Worm (Caenorhabditis elegans): Measurements from ENCODE around the gene crb-3.

ce11 chrX:9225273-9225672 is 21.7 kb downstream of the crb-3 start:
- TF ChIP-seq ets-7 (tag; optimal IDR thresholded peaks at IDR 0.05) = peak; percentile 14
- TF ChIP-seq F13C5.2 (tag; optimal IDR thresholded peaks at IDR 0.05) = peak; percentile 14
- TF ChIP-seq hmg-4 (GFP tag; optimal IDR thresholded peaks at IDR 0.05) = peak; percentile 89
- TF ChIP-seq pes-1 (GFP tag; IDR thresholded peaks at IDR 0.05) = peak; percentile 52; the same call in 1 of the 2 replicates
- TF ChIP-seq ama-1 (optimal IDR thresholded peaks at IDR 0.05) = no peak
- no peak for TF ChIP-seq hnd-1 (tag; optimal IDR thresholded peaks at IDR 0.05)
- TF ChIP-seq aly-1 (tag; optimal IDR thresholded peaks at IDR 0.05) = no peak

Measured in whole organism, early embryonic.